Fruit fly (Drosophila melanogaster) whole organism, embryonic: Measurements from ENCODE around the gene Rsph1.

Experiments used
- ATbp ChIP-seq: fragments of 200-800 bp; sonication (Bioruptor generic); optimal IDR thresholded peaks from 2 replicates; lab custom pipeline; 2017; ENCODE audit warnings: missing biosample characterization, mild to moderate bottlenecking, missing genetic modification characterization, missing genetic modification reagents
- Atf3 ChIP-seq: fragments of 200-800 bp; sonication (Bioruptor generic); optimal IDR thresholded peaks from 3 replicates; lab custom pipeline; 2016; ENCODE audit warnings: missing biosample characterization, missing genetic modification characterization
- Blimp-1 ChIP-seq: fragments of 200-800 bp; sonication (Bioruptor generic); optimal IDR thresholded peaks from 3 replicates; lab custom pipeline; 2018; ENCODE audit warnings: missing biosample characterization, missing genetic modification characterization, mild to moderate bottlenecking, moderate library complexity, missing genetic modification reagents
- CG10543 ChIP-seq: fragments of 200-800 bp; sonication (Bioruptor generic); optimal IDR thresholded peaks from 3 replicates; lab custom pipeline; 2017; ENCODE audit warnings: missing biosample characterization, mild to moderate bottlenecking, missing genetic modification characterization, moderate library complexity
- CG10565 ChIP-seq: fragments of 200-800 bp; sonication (Bioruptor generic); optimal IDR thresholded peaks from 3 replicates; lab custom pipeline; 2016; ENCODE audit warnings: missing biosample characterization, mild to moderate bottlenecking, missing genetic modification characterization
- CG11456 ChIP-seq: fragments of 200-800 bp; sonication (Bioruptor generic); IDR thresholded peaks from 3 replicates; pipeline ENCODE4 v1.3.6; 2022; ENCODE audit warnings: missing biosample characterization, missing genetic modification characterization
- CG12236 ChIP-seq: fragments of 200-800 bp; sonication (Bioruptor generic); optimal IDR thresholded peaks from 2 replicates; lab custom pipeline; 2016; ENCODE audit warnings: missing biosample characterization, missing genetic modification characterization
- CG12299 ChIP-seq: fragments of 200-800 bp; sonication (Bioruptor generic); optimal IDR thresholded peaks from 2 replicates; lab custom pipeline; 2018; ENCODE audit warnings: missing biosample characterization, mild to moderate bottlenecking, missing genetic modification characterization
- CG13624 ChIP-seq: fragments of 200-800 bp; sonication (Bioruptor generic); optimal IDR thresholded peaks from 2 replicates; lab custom pipeline; 2016; ENCODE audit warnings: missing biosample characterization, missing genetic modification characterization
- CG14965 ChIP-seq: fragments of 200-800 bp; sonication (Bioruptor generic); optimal IDR thresholded peaks from 2 replicates; lab custom pipeline; 2016; ENCODE audit warnings: missing biosample characterization, missing genetic modification characterization, borderline replicate concordance
- CG1603 ChIP-seq: fragments of 200-800 bp; sonication (Bioruptor generic); optimal IDR thresholded peaks from 2 replicates; lab custom pipeline; 2019; ENCODE audit warnings: missing biosample characterization, mild to moderate bottlenecking, missing genetic modification characterization, moderate library complexity
- CG16815 ChIP-seq: fragments of 200-800 bp; sonication (Bioruptor generic); optimal IDR thresholded peaks from 3 replicates; lab custom pipeline; 2017; ENCODE audit warnings: missing biosample characterization, mild to moderate bottlenecking, missing genetic modification characterization
- CG17359 ChIP-seq: fragments of 200-800 bp; sonication (Bioruptor generic); optimal IDR thresholded peaks from 3 replicates; lab custom pipeline; 2018; ENCODE audit warnings: missing biosample characterization, mild to moderate bottlenecking, missing genetic modification characterization, moderate library complexity
- CG17385 ChIP-seq: fragments of 200-800 bp; sonication (Bioruptor generic); optimal IDR thresholded peaks from 3 replicates; lab custom pipeline; 2018; ENCODE audit warnings: missing biosample characterization, mild to moderate bottlenecking, missing genetic modification characterization
- CG2199 ChIP-seq: fragments of 200-800 bp; sonication (Bioruptor generic); IDR thresholded peaks from 3 replicates; pipeline ENCODE4 v1.3.6; 2022; ENCODE audit warnings: missing biosample characterization, missing genetic modification characterization
- CG4617 ChIP-seq: fragments of 200-800 bp; sonication (Bioruptor generic); optimal IDR thresholded peaks from 3 replicates; lab custom pipeline; 2016; ENCODE audit warnings: missing biosample characterization, missing genetic modification characterization, borderline replicate concordance
- CG7928 ChIP-seq: fragments of 200-800 bp; sonication (Bioruptor generic); optimal IDR thresholded peaks from 2 replicates; lab custom pipeline; 2017; ENCODE audit warnings: missing biosample characterization, mild to moderate bottlenecking, missing genetic modification characterization
- CG7963 ChIP-seq: fragments of 200-800 bp; sonication (Bioruptor generic); IDR thresholded peaks from 3 replicates; pipeline ENCODE4 v1.3.6; 2022; ENCODE audit warnings: missing biosample characterization, missing genetic modification characterization; ENCODE audit not compliant: partially characterized antibody
- CG8944 ChIP-seq: fragments of 200-800 bp; sonication (Bioruptor generic); optimal IDR thresholded peaks from 3 replicates; lab custom pipeline; 2016; ENCODE audit warnings: missing biosample characterization, missing genetic modification characterization
- Doc2 ChIP-seq: fragments of 200-800 bp; sonication (Bioruptor generic); IDR thresholded peaks from 2 replicates; pipeline ENCODE4 v1.3.6; 2022; ENCODE audit warnings: missing biosample characterization, missing genetic modification characterization
- E2f1 ChIP-seq: fragments of 200-800 bp; sonication (Bioruptor generic); IDR thresholded peaks from 2 replicates; pipeline ENCODE4 v1.3.6; 2022; ENCODE audit warnings: missing biosample characterization, missing genetic modification characterization
- Elba2 ChIP-seq: fragments of 200-800 bp; sonication (Bioruptor generic); optimal IDR thresholded peaks from 3 replicates; lab custom pipeline; 2016; ENCODE audit warnings: missing biosample characterization, missing genetic modification characterization
- HLHmδ ChIP-seq: fragments of 200-800 bp; sonication (Bioruptor generic); optimal IDR thresholded peaks from 2 replicates; lab custom pipeline; 2018; ENCODE audit warnings: missing biosample characterization, mild to moderate bottlenecking, missing genetic modification characterization, moderate library complexity
- Hsf ChIP-seq: fragments of 200-800 bp; sonication (Bioruptor generic); optimal IDR thresholded peaks from 3 replicates; lab custom pipeline; 2016; ENCODE audit warnings: missing biosample characterization, missing genetic modification characterization
- Kr ChIP-seq: fragments of 200-800 bp; sonication (Bioruptor generic); optimal IDR thresholded peaks from 2 replicates; lab custom pipeline; 2017; ENCODE audit warnings: missing biosample characterization, mild to moderate bottlenecking, missing genetic modification characterization
- Lim3 ChIP-seq: fragments of 200-800 bp; sonication (Bioruptor generic); IDR thresholded peaks from 2 replicates; pipeline ENCODE4 v1.3.6; 2022; ENCODE audit warnings: missing biosample characterization, missing genetic modification characterization
- Neu2 ChIP-seq: fragments of 200-800 bp; sonication (Bioruptor generic); optimal IDR thresholded peaks from 3 replicates; lab custom pipeline; 2016; ENCODE audit warnings: missing biosample characterization, missing genetic modification characterization, borderline replicate concordance
- NfI ChIP-seq: fragments of 200-800 bp; sonication (Bioruptor generic); optimal IDR thresholded peaks from 3 replicates; lab custom pipeline; 2018; ENCODE audit warnings: missing biosample characterization, mild to moderate bottlenecking, missing genetic modification characterization, moderate library complexity
- Oli ChIP-seq: fragments of 200-800 bp; sonication (Bioruptor generic); optimal IDR thresholded peaks from 2 replicates; lab custom pipeline; 2018; ENCODE audit warnings: missing biosample characterization, mild to moderate bottlenecking, missing genetic modification characterization, moderate library complexity
- Scr ChIP-seq: fragments of 200-800 bp; sonication (Bioruptor generic); IDR thresholded peaks from 2 replicates; pipeline ENCODE4 v1.3.6; 2022; ENCODE audit warnings: missing biosample characterization, missing genetic modification characterization; ENCODE audit not compliant: partially characterized antibody
- Sry-δ ChIP-seq: fragments of 200-800 bp; sonication (Bioruptor generic); optimal IDR thresholded peaks from 2 replicates; lab custom pipeline; 2016; ENCODE audit warnings: missing biosample characterization, missing genetic modification characterization
- amos ChIP-seq: fragments of 200-800 bp; sonication (Bioruptor generic); IDR thresholded peaks from 2 replicates; pipeline ENCODE4 v1.3.6; 2022; ENCODE audit warnings: missing biosample characterization, missing genetic modification characterization; ENCODE audit not compliant: partially characterized antibody
- ara ChIP-seq: fragments of 200-800 bp; sonication (Bioruptor generic); IDR thresholded peaks from 2 replicates; pipeline ENCODE4 v1.3.6; 2022; ENCODE audit warnings: missing biosample characterization, missing genetic modification characterization
- bsh ChIP-seq, 2 experiments: fragments of 200-800 bp; sonication (Bioruptor generic); optimal IDR thresholded peaks; 2 replicates each; lab custom pipeline; 2017 to 2018; ENCODE audit warnings: mild to moderate bottlenecking in 2 of 2, missing biosample characterization in 2 of 2, missing genetic modification characterization in 2 of 2, moderate library complexity in 1 of 2
- cg ChIP-seq: fragments of 200-800 bp; sonication (Bioruptor generic); optimal IDR thresholded peaks from 3 replicates; lab custom pipeline; 2019; ENCODE audit warnings: missing biosample characterization, mild to moderate bottlenecking, missing genetic modification characterization, moderate library complexity
- chif ChIP-seq, 2 experiments: fragments of 200-800 bp; sonication (Bioruptor generic); optimal IDR thresholded peaks; 3 replicates each; lab custom pipeline; 2016; ENCODE audit warnings: missing biosample characterization in 2 of 2, missing genetic modification characterization in 2 of 2
- dmrt11E ChIP-seq: fragments of 200-800 bp; sonication (Bioruptor generic); optimal IDR thresholded peaks from 3 replicates; lab custom pipeline; 2018; ENCODE audit warnings: missing biosample characterization, mild to moderate bottlenecking, missing genetic modification characterization, moderate library complexity
- fd3F ChIP-seq: fragments of 200-800 bp; sonication (Bioruptor generic); optimal IDR thresholded peaks from 2 replicates; lab custom pipeline; 2018; ENCODE audit warnings: missing biosample characterization, mild to moderate bottlenecking, missing genetic modification characterization, moderate library complexity
- gce ChIP-seq: fragments of 200-800 bp; sonication (Bioruptor generic); IDR thresholded peaks from 3 replicates; pipeline ENCODE4 v1.3.6; 2022; ENCODE audit warnings: missing biosample characterization, missing genetic modification characterization
- hbn ChIP-seq: fragments of 200-800 bp; sonication (Bioruptor generic); IDR thresholded peaks from 2 replicates; pipeline ENCODE4 v1.3.6; 2022; ENCODE audit warnings: missing biosample characterization, missing genetic modification characterization; ENCODE audit not compliant: partially characterized antibody
- jigr1 ChIP-seq: fragments of 200-800 bp; sonication (Bioruptor generic); IDR thresholded peaks from 3 replicates; pipeline ENCODE4 v1.3.6; 2022; ENCODE audit warnings: missing biosample characterization, missing genetic modification characterization
- jing ChIP-seq: fragments of 200-800 bp; sonication (Bioruptor generic); optimal IDR thresholded peaks from 2 replicates; lab custom pipeline; 2018; ENCODE audit warnings: missing biosample characterization, mild to moderate bottlenecking, missing genetic modification characterization
- lmd ChIP-seq: fragments of 200-800 bp; sonication (Bioruptor generic); IDR thresholded peaks from 2 replicates; pipeline ENCODE4 v1.3.6; 2022; ENCODE audit warnings: missing biosample characterization, missing genetic modification characterization
- pan ChIP-seq, 4 experiments: fragments of >200 bp in 3 of 4; fragments of 200-800 bp in 1 of 4; sonication (Bioruptor generic) in 1 of 4; optimal IDR thresholded peaks in 3 of 4; IDR thresholded peaks in 1 of 4; 2 replicates each; pipeline versions ENCODE4 v1.3.6 to Lab custom; 2017 to 2022; ENCODE audit warnings: missing biosample characterization in 2 of 4, missing genetic modification characterization in 2 of 4, mixed read lengths in 1 of 4
- peb ChIP-seq: fragments of 200-800 bp; sonication (Bioruptor generic); IDR thresholded peaks from 2 replicates; pipeline ENCODE4 v1.3.6; 2022; ENCODE audit warnings: missing biosample characterization, missing genetic modification characterization
- sim ChIP-seq: fragments of 200-800 bp; sonication (Bioruptor generic); IDR thresholded peaks from 2 replicates; pipeline ENCODE4 v1.3.6; 2022; ENCODE audit warnings: missing biosample characterization, missing genetic modification characterization
- tx ChIP-seq: fragments of 200-800 bp; sonication (Bioruptor generic); optimal IDR thresholded peaks from 2 replicates; lab custom pipeline; 2016; ENCODE audit warnings: missing biosample characterization, missing genetic modification characterization
- usp ChIP-seq: fragments of >200 bp; optimal IDR thresholded peaks from 2 replicates; lab custom pipeline; 2017; ENCODE audit warnings: missing biosample characterization, missing genetic modification characterization
- z ChIP-seq: fragments of 200-800 bp; sonication (Bioruptor generic); IDR thresholded peaks from 3 replicates; pipeline ENCODE4 v1.3.6; 2022; ENCODE audit warnings: missing biosample characterization, missing genetic modification characterization

Rsph1 gene

DNA sequence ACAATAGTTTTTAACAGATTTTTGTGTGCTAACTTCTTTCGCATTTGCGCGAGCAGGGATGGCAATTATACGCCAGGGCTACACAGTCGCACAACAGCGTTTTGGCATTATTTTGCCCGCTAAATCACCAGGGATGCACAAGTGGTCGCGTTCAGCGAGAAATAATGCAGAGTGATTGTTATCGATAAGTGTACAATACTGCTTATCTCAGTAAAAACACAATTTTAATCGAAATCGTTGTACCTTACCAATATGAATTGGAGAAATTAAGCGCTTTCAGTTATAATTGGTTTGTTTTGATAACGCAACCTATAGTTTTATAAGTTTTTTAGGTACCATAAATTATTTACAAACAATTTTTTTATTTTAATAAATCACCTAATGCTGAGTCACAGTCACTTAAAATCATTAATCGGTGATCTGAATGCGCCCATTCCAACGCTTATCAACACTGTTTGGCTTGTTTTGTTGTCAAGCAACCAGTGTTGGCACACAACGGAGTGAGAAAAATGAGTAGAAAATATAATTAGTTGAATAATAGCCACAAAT lies 6.5 kb upstream of the Rsph1 start, which contains the start of the genes Sfmbt and CG5439 (continued):
- TF ChIP-seq Elba2 (GFP tag; lab: Kevin White, UChicago) (peak; percentile 68), CG4617 (GFP tag; lab: Kevin White, UChicago) (peak; percentile 88), CG10565 (GFP tag; lab: Kevin White, UChicago) (no peak), bsh (GFP tag; optimal IDR thresholded peaks at IDR 0.05; lab: Kevin White, UChicago) (peak in 1 of 2 experiments; percentile 50), amos (peak; percentile 53), CG12299 (tag; lab: Kevin White, UChicago) (peak; percentile 6), peb (GFP tag; lab: Robert Waterston, UW) (0 out of 2 replicates have a peak, but pooled peaks have one; percentile 28), CG17359 (tag; lab: Kevin White, UChicago) (no peak), CG10543 (GFP tag; lab: Kevin White, UChicago) (no peak), cg (GFP tag; lab: Kevin White, UChicago) (no peak), ATbp (GFP tag; lab: Kevin White, UChicago) (no peak), gce (GFP tag; lab: Robert Waterston, UW) (no peak), Oli (tag; lab: Kevin White, UChicago) (no peak), tx (peak; percentile 75), CG2199 (GFP tag; lab: Robert Waterston, UW) (no peak), CG14965 (no peak), CG17385 (GFP tag; lab: Kevin White, UChicago) (no peak), CG11456 (GFP tag; lab: Robert Waterston, UW) (peak; percentile 81), Doc2 (GFP tag; lab: Robert Waterston, UW) (no peak), E2f1 (GFP tag; lab: Robert Waterston, UW) (peak; percentile 61), Neu2 (GFP tag; lab: Kevin White, UChicago) (no peak), Atf3 (peak; percentile 53), CG16815 (GFP tag; lab: Kevin White, UChicago) (peak; percentile 69), HLHmδ (GFP tag; lab: Kevin White, UChicago) (peak; percentile 16), CG8944 (GFP tag; lab: Kevin White, UChicago) (peak; percentile 72), usp (no peak), Scr (GFP tag; lab: Robert Waterston, UW) (peak; percentile 53; the same call in 1 of the 2 replicates), CG1603 (tag; lab: Kevin White, UChicago) (no peak), chif (GFP tag; optimal IDR thresholded peaks at IDR 0.05; lab: Kevin White, UChicago) (peak; percentile 58 to 69), pan (optimal IDR thresholded peaks at IDR 0.05; lab: Kevin White, UChicago) (no peak), pan (GFP tag; optimal IDR thresholded peaks at IDR 0.05 in 1 of 2, IDR thresholded peaks at IDR 0.05 in 1 of 2) (peak in 1 of 2 experiments; percentile 15), lmd (GFP tag; lab: Robert Waterston, UW) (peak; percentile 75), Blimp-1 (no peak), Hsf (GFP tag; lab: Kevin White, UChicago) (peak; percentile 83), dmrt11E (peak; percentile 65), CG13624 (GFP tag; lab: Kevin White, UChicago) (peak; percentile 82), ara (GFP tag; lab: Robert Waterston, UW) (no peak), Kr (GFP tag; lab: Kevin White, UChicago) (no peak), CG12236 (GFP tag; lab: Kevin White, UChicago) (peak; percentile 25), jing (GFP tag; lab: Kevin White, UChicago) (no peak), Lim3 (GFP tag; lab: Robert Waterston, UW) (no peak), NfI (GFP tag; lab: Kevin White, UChicago) (peak; percentile 74), CG7963 (GFP tag; lab: Robert Waterston, UW) (no peak), fd3F (GFP tag; lab: Kevin White, UChicago) (peak; percentile 59), hbn (GFP tag; lab: Robert Waterston, UW) (no peak), sim (GFP tag; lab: Robert Waterston, UW) (no peak), CG7928 (GFP tag; lab: Kevin White, UChicago) (peak; percentile 100), z (GFP tag; lab: Robert Waterston, UW) (no peak), Sry-δ (peak; percentile 68), jigr1 (GFP tag; lab: Robert Waterston, UW) (peak; percentile 45; the same call in 1 of the 3 replicates)
